Worm (Caenorhabditis elegans) whole organism, L1 larva: Measurements from ENCODE around the gene plk-1.
A peak's percentile ranks its signal among the peaks of the same experiment; 100 is the strongest.

ENCODE experiments used
- egl-13 ChIP-seq: sonication (generic microtip); optimal IDR thresholded peaks from 2 replicates; lab custom pipeline; 2016; ENCODE audit warnings: missing genotype, missing genetic modification reagents, missing genetic modification characterization, missing compliant biosample characterization
- egl-27 ChIP-seq, 2 experiments: fragments of 150-350 bp in 1 of 2; sonication (generic microtip); optimal IDR thresholded peaks; 3 replicates each; lab custom pipeline; 2017 to 2018; ENCODE audit warnings: missing biosample characterization in 2 of 2, missing genetic modification characterization in 2 of 2, missing genetic modification reagents in 2 of 2
- lin-13 ChIP-seq: fragments of 150-350 bp; optimal IDR thresholded peaks from 2 replicates; lab custom pipeline; 2014; ENCODE audit warnings: missing biosample characterization, missing genetic modification reagents, missing genetic modification characterization
- lsy-2 ChIP-seq, 2 experiments: fragments of 150-350 bp; optimal IDR thresholded peaks; 2 replicates each; lab custom pipeline; 2014; ENCODE audit warnings: missing biosample characterization in 2 of 2, missing genetic modification characterization in 2 of 2
- nhr-11 ChIP-seq: fragments of 150-350 bp; optimal IDR thresholded peaks from 2 replicates; lab custom pipeline; 2014; ENCODE audit warnings: missing biosample characterization, missing genetic modification characterization
- nhr-12 ChIP-seq: sonication (generic microtip); optimal IDR thresholded peaks from 2 replicates; lab custom pipeline; 2017; ENCODE audit warnings: missing biosample characterization, missing genetic modification characterization
- rnt-1 ChIP-seq: sonication (generic microtip); optimal IDR thresholded peaks from 2 replicates; lab custom pipeline; 2016; ENCODE audit warnings: mild to moderate bottlenecking, missing genetic modification characterization, moderate library complexity, missing compliant biosample characterization
- unc-86 ChIP-seq: sonication (generic microtip); optimal IDR thresholded peaks from 2 replicates; lab custom pipeline; 2016; ENCODE audit warnings: missing genetic modification characterization, missing compliant biosample characterization
- ztf-11 ChIP-seq, 2 experiments: sonication (generic microtip); optimal IDR thresholded peaks; 2 replicates each; lab custom pipeline; 2016 to 2017; ENCODE audit warnings: missing genetic modification characterization in 2 of 2, missing biosample characterization in 1 of 2, missing compliant biosample characterization in 1 of 2

DNA sequence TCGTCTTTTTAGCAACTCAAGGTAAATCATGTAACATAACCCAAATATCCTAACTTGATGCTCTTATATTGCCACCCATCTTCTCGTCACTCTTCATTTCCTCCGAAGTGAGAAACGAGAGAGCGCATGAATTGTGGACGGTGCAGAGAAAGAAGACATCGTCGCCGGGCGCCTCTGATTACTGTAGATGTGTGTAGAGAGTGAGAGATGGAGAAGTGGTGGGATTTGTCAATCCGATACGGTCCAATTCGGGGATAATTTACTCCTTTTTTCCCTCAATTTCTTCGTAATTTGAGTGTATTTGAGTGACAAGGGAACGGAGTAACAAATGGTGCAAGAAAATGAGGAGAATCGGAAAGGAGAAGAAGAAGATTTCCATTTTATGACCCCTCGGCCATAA is 40.0 kb upstream of the plk-1 start:
- no peak for TF ChIP-seq unc-86 (tag; lab: Kevin White, UChicago)
- TF ChIP-seq nhr-11 (tag; lab: Kevin White, UChicago) = no peak
- TF ChIP-seq egl-27 (tag; optimal IDR thresholded peaks at IDR 0.05; lab: Kevin White, UChicago) = no peak
- no peak for TF ChIP-seq ztf-11 (tag; optimal IDR thresholded peaks at IDR 0.05; lab: Kevin White, UChicago)
- TF ChIP-seq lin-13 (GFP tag; lab: Kevin White, UChicago) = no peak
- no peak for TF ChIP-seq egl-13 (tag; lab: Kevin White, UChicago)
- peak in 1 of 2 experiments; percentile 16 for TF ChIP-seq lsy-2 (tag; optimal IDR thresholded peaks at IDR 0.05; lab: Kevin White, UChicago)
- no peak for TF ChIP-seq nhr-12 (tag; lab: Kevin White, UChicago)
- no peak for TF ChIP-seq rnt-1 (tag; lab: Kevin White, UChicago)
